Worm (Caenorhabditis elegans): ENCODE measurements around the gene taf-6.1.

DNA sequence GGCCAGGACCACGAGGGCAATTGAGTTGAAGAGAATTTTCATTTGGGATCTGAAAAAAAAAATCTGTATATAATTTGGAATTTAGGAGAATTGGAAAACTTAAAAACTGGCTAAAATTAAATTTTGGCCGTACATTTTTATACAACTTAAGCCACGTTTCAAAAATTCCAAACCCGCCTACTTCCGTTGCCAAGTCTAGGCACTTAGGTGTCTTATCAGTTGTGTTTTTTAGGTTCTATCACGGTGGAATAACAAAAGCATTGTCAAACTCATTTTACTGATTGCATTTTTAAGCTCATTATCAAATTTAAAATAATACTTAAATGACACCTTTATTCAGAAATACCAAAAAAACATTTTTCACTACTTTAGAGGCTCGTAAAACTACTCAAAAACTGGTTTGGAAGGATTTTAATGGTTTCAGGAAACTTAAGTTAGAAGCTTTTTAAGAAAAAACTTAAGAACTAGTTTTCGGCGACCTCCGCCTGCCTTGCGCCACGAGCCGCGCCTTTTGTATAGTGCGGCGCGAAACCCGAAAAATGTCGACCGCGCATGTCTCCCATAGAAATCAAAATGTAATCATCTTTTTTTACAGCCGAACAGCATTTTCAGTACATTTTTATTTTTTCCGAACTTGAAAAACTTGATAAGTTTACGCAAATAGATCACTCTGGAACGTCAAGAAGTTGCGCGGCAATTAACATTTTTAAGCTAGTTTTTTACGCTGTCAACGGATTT is 9.6 kb upstream of the taf-6.1 start, which contains the start of gene lips-13:
- no peak for TF ChIP-seq Y48G9A.11 (GFP tag; IDR thresholded peaks at IDR 0.05)
- TF ChIP-seq skn-1 (tag; optimal IDR thresholded peaks at IDR 0.05): no peak
- TF ChIP-seq nhr-11 (tag; optimal IDR thresholded peaks at IDR 0.05): no peak
- no peak for TF ChIP-seq daf-8 (GFP tag; IDR thresholded peaks at IDR 0.05)
- no peak for TF ChIP-seq ztf-11 (tag; optimal IDR thresholded peaks at IDR 0.05)
- no peak for TF ChIP-seq mdl-1 (tag; optimal IDR thresholded peaks at IDR 0.05)
- no peak for TF ChIP-seq unc-62 (GFP tag; optimal IDR thresholded peaks at IDR 0.05 in 1 of 2)
- TF ChIP-seq unc-62 (tag; optimal IDR thresholded peaks at IDR 0.05): no peak
- no peak for TF ChIP-seq ceh-44 (GFP tag; IDR thresholded peaks at IDR 0.05)
- no peak for TF ChIP-seq mxl-3 (GFP tag; optimal IDR thresholded peaks at IDR 0.05)
- TF ChIP-seq lin-39 (tag; optimal IDR thresholded peaks at IDR 0.05): no peak
- TF ChIP-seq ces-1 (GFP tag; optimal IDR thresholded peaks at IDR 0.05): no peak
- no peak for TF ChIP-seq fkh-10 (GFP tag; optimal IDR thresholded peaks at IDR 0.05)
- no peak for TF ChIP-seq zag-1 (tag; optimal IDR thresholded peaks at IDR 0.05)

Data from whole organism, L4 larva.